Fruit fly (Drosophila melanogaster) Kc167 (cell line): ENCODE measurements around the gene GlnRS.

ENCODE experiments used
- Myc ChIP-seq: fragments of >200 bp; optimal IDR thresholded peaks from 2 replicates; lab custom pipeline; 2017; ENCODE audit warnings: missing external identifiers
- Sin3A ChIP-seq: fragments of >200 bp; optimal IDR thresholded peaks from 2 replicates; lab custom pipeline; 2018; ENCODE audit warnings: missing external identifiers
- h ChIP-seq: fragments of >200 bp; optimal IDR thresholded peaks from 3 replicates; lab custom pipeline; 2018; ENCODE audit warnings: missing external identifiers
- psq ChIP-seq: fragments of >200 bp; optimal IDR thresholded peaks from 2 replicates; lab custom pipeline; 2017; ENCODE audit warnings: missing external identifiers
- ttk ChIP-seq: sonication (Bioruptor generic); optimal IDR thresholded peaks from 2 replicates; lab custom pipeline; 2017; ENCODE audit warnings: missing external identifiers

DNA sequence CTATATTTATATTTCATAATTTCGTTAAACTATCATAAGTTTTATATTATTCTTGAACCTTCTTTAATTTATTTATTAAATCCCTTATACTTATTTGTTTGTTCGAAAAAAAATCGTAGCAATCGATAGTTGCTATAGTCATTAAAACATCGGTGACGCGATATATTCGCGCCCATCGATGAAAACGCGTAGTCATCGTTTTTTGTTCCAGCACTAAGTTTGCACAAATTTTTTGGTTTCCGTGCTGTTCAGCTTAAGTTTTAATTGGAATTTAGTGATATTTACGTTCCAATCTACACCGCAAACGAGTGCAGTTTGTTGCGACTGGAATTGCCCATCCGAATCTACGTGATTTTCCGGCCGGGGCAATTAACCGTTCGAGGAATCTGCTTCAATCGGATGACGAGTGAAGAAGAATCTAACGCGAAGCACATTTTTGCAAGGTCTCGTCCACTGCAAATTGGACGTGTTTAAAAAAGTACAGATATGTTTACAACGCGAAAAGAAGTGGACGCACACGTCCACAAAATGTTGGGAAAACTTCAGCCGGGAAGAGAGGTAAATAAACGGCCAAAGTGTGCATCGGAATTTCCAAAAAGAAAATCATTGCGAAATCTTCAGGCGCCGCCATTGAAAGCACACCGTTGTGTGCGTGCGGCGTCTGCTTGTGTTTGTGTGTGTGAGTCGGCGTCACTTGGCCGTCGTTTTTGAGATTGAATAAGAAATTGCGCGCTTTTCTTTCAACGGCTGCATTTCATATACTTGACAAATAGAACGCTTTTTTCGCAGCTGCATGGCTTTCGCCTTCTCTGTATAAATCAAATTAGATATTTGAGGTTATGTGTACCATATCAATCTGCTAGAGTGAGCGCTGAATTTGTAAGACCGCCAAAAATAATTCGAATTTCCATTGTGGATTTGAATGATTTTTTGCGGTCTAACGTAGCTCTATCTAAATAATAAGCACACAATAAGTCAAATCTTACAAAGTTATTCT, 16.1 kb downstream of the GlnRS start, which contains the start of gene Nup358:
- TF ChIP-seq Myc (lab: Kevin White, UChicago) (no peak), psq (lab: Kevin White, UChicago) (no peak), h (lab: Kevin White, UChicago) (no peak), ttk (lab: Kevin White, UChicago) (no peak), Sin3A (lab: Kevin White, UChicago) (no peak)
